Fruit fly (Drosophila melanogaster) whole organism, wandering third instar larva: ENCODE data around the gene Ppt2.

ENCODE experiments used
- Abd-B ChIP-seq: fragments of >200 bp; optimal IDR thresholded peaks from 2 replicates; lab custom pipeline; 2017; ENCODE audit warnings: missing biosample characterization, missing genetic modification characterization
- CG32264 ChIP-seq: fragments of 200-800 bp; sonication (Bioruptor generic); optimal IDR thresholded peaks from 2 replicates; lab custom pipeline; 2016; ENCODE audit warnings: missing biosample characterization, missing genetic modification characterization
- Vsx2 ChIP-seq: fragments of 200-300, 225-300 bp; sonication (Bioruptor generic); optimal IDR thresholded peaks from 2 replicates; lab custom pipeline; 2018; ENCODE audit warnings: missing biosample characterization, missing genetic modification characterization; ENCODE audit not compliant: partially characterized antibody
- brk ChIP-seq: fragments of 200-800 bp; sonication (Bioruptor generic); optimal IDR thresholded peaks from 2 replicates; lab custom pipeline; 2016; ENCODE audit warnings: missing biosample characterization, mild to moderate bottlenecking, missing genetic modification characterization
- h ChIP-seq: fragments of 200-800 bp; sonication (Bioruptor generic); optimal IDR thresholded peaks from 3 replicates; lab custom pipeline; 2016; ENCODE audit warnings: missing biosample characterization, mild to moderate bottlenecking, missing genetic modification characterization
- usp ChIP-seq: fragments of >200 bp; optimal IDR thresholded peaks from 2 replicates; lab custom pipeline; 2017; ENCODE audit warnings: missing biosample characterization, missing genetic modification characterization

DNA sequence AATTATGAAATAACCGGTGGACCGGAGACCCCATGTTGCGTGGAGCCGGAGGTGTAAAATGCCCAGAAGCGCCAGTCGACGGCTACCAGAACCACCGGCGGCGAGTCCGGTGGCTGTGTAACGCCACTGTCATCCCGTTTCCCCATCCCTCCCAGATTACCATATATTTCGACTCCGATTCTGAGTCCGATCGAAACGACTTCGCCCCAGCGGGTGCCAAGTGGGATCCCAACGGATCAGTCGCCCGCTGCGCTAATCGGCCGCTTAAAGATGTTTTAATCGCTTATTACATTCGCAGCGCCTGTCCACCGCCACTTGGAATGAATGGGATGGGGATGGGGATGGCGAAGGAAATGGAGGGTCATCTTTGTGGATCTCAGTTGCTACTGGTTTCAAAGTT, 42.7 kb downstream of the Ppt2 start:
- TF ChIP-seq Abd-B (GFP tag; lab: Kevin White, UChicago) (no peak), usp (no peak), Vsx2 (GFP tag; lab: Kevin White, UChicago) (no peak), h (GFP tag; lab: Kevin White, UChicago) (no peak), CG32264 (GFP tag; lab: Kevin White, UChicago) (no peak), brk (GFP tag; lab: Kevin White, UChicago) (no peak)
